Worm (Caenorhabditis elegans) whole organism, L1 larva: ENCODE measurements around the gene Y41D4B.4.

Source experiments
- C34B4.2 ChIP-seq: sonication (generic microtip); optimal IDR thresholded peaks from 2 replicates; lab custom pipeline; 2017; ENCODE audit warnings: mild to moderate bottlenecking, missing genetic modification characterization, missing compliant biosample characterization
- Y116A8C.19 ChIP-seq: sonication (generic microtip); optimal IDR thresholded peaks from 2 replicates; lab custom pipeline; 2016; ENCODE audit warnings: missing compliant biosample characterization, missing genetic modification characterization, borderline replicate concordance
- aha-1 ChIP-seq: fragments of 150-350 bp; optimal IDR thresholded peaks from 2 replicates; lab custom pipeline; 2014; ENCODE audit warnings: missing biosample characterization, missing genetic modification characterization
- alr-1 ChIP-seq: fragments of 200-800 bp; sonication (Bioruptor generic); optimal IDR thresholded peaks from 2 replicates; lab custom pipeline; 2018; ENCODE audit warnings: borderline replicate concordance, mild to moderate bottlenecking, missing genetic modification characterization, missing compliant biosample characterization
- aly-2 ChIP-seq: fragments of 150-350 bp; optimal IDR thresholded peaks from 2 replicates; lab custom pipeline; 2014; ENCODE audit warnings: missing biosample characterization, missing genetic modification characterization
- ama-1 ChIP-seq: fragments of 150-350 bp; optimal IDR thresholded peaks from 2 replicates; lab custom pipeline; 2014
- ceh-63 ChIP-seq: fragments of 200-800 bp; sonication (Bioruptor generic); optimal IDR thresholded peaks from 2 replicates; lab custom pipeline; 2018; ENCODE audit warnings: mild to moderate bottlenecking, missing genetic modification characterization, missing compliant biosample characterization
- ceh-82 ChIP-seq, 3 experiments: fragments of 150-350 bp in 1 of 3; sonication (generic microtip) in 2 of 3; optimal IDR thresholded peaks; 2 replicates each; lab custom pipeline; 2014 to 2017; ENCODE audit warnings: missing biosample characterization in 3 of 3, missing genetic modification characterization in 3 of 3
- ceh-88 ChIP-seq: fragments of 200-800 bp; sonication (Bioruptor generic); IDR thresholded peaks from 2 replicates; pipeline ENCODE4 v1.3.6; 2022; ENCODE audit warnings: missing genetic modification characterization, missing compliant biosample characterization
- ceh-90 ChIP-seq: sonication (generic microtip); optimal IDR thresholded peaks from 2 replicates; lab custom pipeline; 2016; ENCODE audit warnings: missing genetic modification characterization, missing compliant biosample characterization
- dpl-1 ChIP-seq, 3 experiments: fragments of 150-350 bp in 2 of 3; sonication (generic microtip) in 1 of 3; optimal IDR thresholded peaks; 2 replicates each; lab custom pipeline; 2014 to 2017; ENCODE audit warnings: missing biosample characterization in 3 of 3, missing genetic modification characterization in 3 of 3, missing genetic modification reagents in 3 of 3
- dsc-1 ChIP-seq: sonication (generic microtip); optimal IDR thresholded peaks from 2 replicates; lab custom pipeline; 2016; ENCODE audit warnings: mild to moderate bottlenecking, missing genetic modification characterization, missing compliant biosample characterization
- elt-3 ChIP-seq, 6 experiments: fragments of 150-350 bp in 1 of 6; sonication (generic microtip); optimal IDR thresholded peaks; 2 replicates each; lab custom pipeline; 2017 to 2018; ENCODE audit warnings: missing biosample characterization in 6 of 6, missing genetic modification characterization in 6 of 6, inconsistent platforms in 1 of 6
- fkh-4 ChIP-seq: sonication (generic microtip); optimal IDR thresholded peaks from 2 replicates; lab custom pipeline; 2016; ENCODE audit warnings: missing compliant biosample characterization, missing genetic modification characterization, borderline replicate concordance
- fos-1 ChIP-seq: fragments of 150-350 bp; optimal IDR thresholded peaks from 2 replicates; lab custom pipeline; 2014; ENCODE audit warnings: missing biosample characterization, missing genetic modification characterization
- hpl-2 ChIP-seq: fragments of 150-350 bp; optimal IDR thresholded peaks from 2 replicates; lab custom pipeline; 2014; ENCODE audit warnings: missing biosample characterization, missing genetic modification reagents, missing genetic modification characterization
- lin-13 ChIP-seq: fragments of 150-350 bp; optimal IDR thresholded peaks from 2 replicates; lab custom pipeline; 2014; ENCODE audit warnings: missing biosample characterization, missing genetic modification reagents, missing genetic modification characterization
- lin-35 ChIP-seq, 2 experiments: fragments of 150-350 bp; optimal IDR thresholded peaks; 2 replicates each; lab custom pipeline; 2014; ENCODE audit warnings: missing biosample characterization in 2 of 2, missing genetic modification characterization in 2 of 2, missing genetic modification reagents in 2 of 2
- lin-39 ChIP-seq: fragments of 150-350 bp; optimal IDR thresholded peaks from 2 replicates; lab custom pipeline; 2014; ENCODE audit warnings: missing biosample characterization, missing genetic modification reagents, missing genetic modification characterization
- lir-3 ChIP-seq: sonication (generic microtip); optimal IDR thresholded peaks from 2 replicates; lab custom pipeline; 2016; ENCODE audit warnings: mild to moderate bottlenecking, missing genetic modification characterization, moderate library complexity, missing compliant biosample characterization; ENCODE audit not compliant: poor library complexity
- mab-9 ChIP-seq: fragments of 200-800 bp; sonication (Bioruptor generic); IDR thresholded peaks from 2 replicates; pipeline ENCODE4 v1.3.6; 2022; ENCODE audit warnings: missing genetic modification reagents, missing genetic modification characterization, missing compliant biosample characterization
- nhr-12 ChIP-seq: sonication (generic microtip); optimal IDR thresholded peaks from 2 replicates; lab custom pipeline; 2017; ENCODE audit warnings: missing biosample characterization, missing genetic modification characterization
- nhr-20 ChIP-seq: sonication (generic microtip); optimal IDR thresholded peaks from 2 replicates; lab custom pipeline; 2016; ENCODE audit warnings: mild to moderate bottlenecking, missing genetic modification characterization, missing compliant biosample characterization
- nhr-28 ChIP-seq: fragments of 150-350 bp; optimal IDR thresholded peaks from 2 replicates; lab custom pipeline; 2014; ENCODE audit warnings: missing biosample characterization, missing genetic modification characterization
- nhr-47 ChIP-seq: sonication (generic microtip); optimal IDR thresholded peaks from 2 replicates; lab custom pipeline; 2016; ENCODE audit warnings: mild to moderate bottlenecking, missing genetic modification characterization, moderate library complexity, missing compliant biosample characterization
- nhr-71 ChIP-seq: sonication (generic microtip); optimal IDR thresholded peaks from 2 replicates; lab custom pipeline; 2016; ENCODE audit warnings: mild to moderate bottlenecking, missing genetic modification characterization, moderate library complexity, missing compliant biosample characterization
- nhr-76 ChIP-seq: sonication (generic microtip); optimal IDR thresholded peaks from 2 replicates; lab custom pipeline; 2017; ENCODE audit warnings: missing biosample characterization, missing genetic modification characterization
- nhr-84 ChIP-seq: sonication (generic microtip); optimal IDR thresholded peaks from 2 replicates; lab custom pipeline; 2017; ENCODE audit warnings: missing biosample characterization, missing genetic modification characterization
- nhr-85 ChIP-seq: sonication (generic microtip); peaks from one replicate; lab custom pipeline; 2016; ENCODE audit warnings: missing genetic modification characterization, inconsistent platforms, missing compliant biosample characterization
- nhr-90 ChIP-seq: sonication (generic microtip); optimal IDR thresholded peaks from 2 replicates; lab custom pipeline; 2016; ENCODE audit warnings: mild to moderate bottlenecking, missing genetic modification characterization, missing compliant biosample characterization; ENCODE audit not compliant: poor library complexity
- skn-1 ChIP-seq: fragments of 150-350 bp; optimal IDR thresholded peaks from 2 replicates; lab custom pipeline; 2014; ENCODE audit warnings: missing biosample characterization, missing genetic modification characterization
- snu-23 ChIP-seq: sonication (generic microtip); optimal IDR thresholded peaks from 2 replicates; lab custom pipeline; 2016; ENCODE audit warnings: missing genetic modification characterization, missing compliant biosample characterization
- sox-4 ChIP-seq: sonication (generic microtip); optimal IDR thresholded peaks from 2 replicates; lab custom pipeline; 2016; ENCODE audit warnings: missing genetic modification characterization, missing compliant biosample characterization
- sup-37 ChIP-seq: fragments of 200-800 bp; sonication (Bioruptor generic); optimal IDR thresholded peaks from 2 replicates; lab custom pipeline; 2018; ENCODE audit warnings: mild to moderate bottlenecking, missing genetic modification characterization, missing compliant biosample characterization
- unc-30 ChIP-seq: sonication (generic microtip); optimal IDR thresholded peaks from 2 replicates; lab custom pipeline; 2017; ENCODE audit warnings: missing biosample characterization, missing genetic modification characterization
- unc-62 ChIP-seq: fragments of 150-350 bp; optimal IDR thresholded peaks from 2 replicates; lab custom pipeline; 2014; ENCODE audit warnings: missing biosample characterization, missing genetic modification reagents, missing genetic modification characterization
- unc-86 ChIP-seq: sonication (generic microtip); optimal IDR thresholded peaks from 2 replicates; lab custom pipeline; 2016; ENCODE audit warnings: missing genetic modification characterization, missing compliant biosample characterization
- unc-98 ChIP-seq: fragments of 200-800 bp; sonication (Bioruptor generic); IDR thresholded peaks from 2 replicates; pipeline ENCODE4 v1.3.6; 2022; ENCODE audit warnings: missing genetic modification characterization, missing compliant biosample characterization
- vab-15 ChIP-seq: sonication (generic microtip); optimal IDR thresholded peaks from 2 replicates; lab custom pipeline; 2017; ENCODE audit warnings: missing genotype, mild to moderate bottlenecking, missing genetic modification characterization, missing compliant biosample characterization
- xbp-1 ChIP-seq: sonication (generic microtip); optimal IDR thresholded peaks from 2 replicates; lab custom pipeline; 2016; ENCODE audit warnings: missing genetic modification characterization, missing compliant biosample characterization
- zag-1 ChIP-seq: fragments of 150-350 bp; optimal IDR thresholded peaks from 2 replicates; lab custom pipeline; 2014; ENCODE audit warnings: missing biosample characterization, missing genetic modification characterization
- zip-4 ChIP-seq: fragments of 200-800 bp; sonication (Bioruptor generic); optimal IDR thresholded peaks from 2 replicates; lab custom pipeline; 2018; ENCODE audit warnings: mild to moderate bottlenecking, missing genetic modification characterization, moderate library complexity, missing compliant biosample characterization
- ztf-11 ChIP-seq, 2 experiments: sonication (generic microtip); optimal IDR thresholded peaks; 2 replicates each; lab custom pipeline; 2016 to 2017; ENCODE audit warnings: missing genetic modification characterization in 2 of 2, missing biosample characterization in 1 of 2, missing compliant biosample characterization in 1 of 2

The Y41D4B.4 gene

DNA sequence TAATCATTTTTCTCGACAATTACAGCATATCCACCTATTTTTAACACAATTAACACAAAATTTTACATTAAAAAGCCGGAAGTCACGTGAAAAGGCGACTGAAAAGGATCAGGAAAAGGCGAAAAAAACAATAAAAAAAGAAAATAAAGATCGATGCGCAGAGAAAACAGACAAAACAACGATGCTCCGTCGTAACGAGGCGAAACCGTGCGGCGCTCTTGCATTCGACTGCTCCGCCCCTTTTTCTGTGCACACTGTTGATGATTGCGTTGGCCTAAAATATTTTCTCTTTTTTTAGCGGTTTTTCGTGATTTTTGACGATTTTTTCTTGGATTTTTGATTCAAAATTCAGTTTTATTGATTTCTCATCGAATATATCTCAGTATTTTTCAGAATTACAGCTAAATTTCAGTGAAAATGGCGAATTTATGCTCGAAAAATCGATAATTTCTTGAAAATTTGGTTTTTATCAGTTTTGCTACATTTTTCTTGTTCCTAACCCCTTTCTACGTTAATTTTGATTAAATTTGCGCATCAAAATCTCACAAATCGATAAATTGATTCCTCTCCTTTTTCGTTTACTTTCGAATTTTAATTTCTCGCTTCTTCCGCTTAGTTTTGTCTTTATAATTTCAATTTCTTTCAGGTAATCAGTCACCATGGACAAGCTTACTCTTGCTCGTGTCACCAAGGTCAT is 717 bp upstream of the Y41D4B.4 start, which contains the start of gene rps-28 (continued):
- TF ChIP-seq unc-86 (tag; lab: Kevin White, UChicago) = peak; percentile 96
- TF ChIP-seq dsc-1 = peak; percentile 97
- TF ChIP-seq nhr-47 (tag; lab: Kevin White, UChicago) = peak; percentile 98
- TF ChIP-seq ceh-63 (GFP tag; lab: Kevin White, UChicago) = no peak
- peak; percentile 89 to 91 (median 89) for TF ChIP-seq dpl-1 (GFP tag; optimal IDR thresholded peaks at IDR 0.05; lab: Kevin White, UChicago)
- peak; percentile 94 to 95 for TF ChIP-seq lin-35 (GFP tag; optimal IDR thresholded peaks at IDR 0.05; lab: Kevin White, UChicago)
- TF ChIP-seq fkh-4 (tag; lab: Kevin White, UChicago) = peak; percentile 75
- TF ChIP-seq ceh-82 (tag; optimal IDR thresholded peaks at IDR 0.05; lab: Kevin White, UChicago) = peak; percentile 98 to 99 (median 98)
- peak; percentile 98 for TF ChIP-seq skn-1
- TF ChIP-seq nhr-12 (tag; lab: Kevin White, UChicago) = no peak
- TF ChIP-seq aly-2 = peak; percentile 89
- TF ChIP-seq lin-13 (GFP tag; lab: Kevin White, UChicago) = peak; percentile 99
- TF ChIP-seq sox-4 (tag; lab: Kevin White, UChicago) = peak; percentile 83
- peak; percentile 93 for TF ChIP-seq aha-1 (tag; lab: Kevin White, UChicago)
- peak; percentile 94 for TF ChIP-seq fos-1 (tag; lab: Kevin White, UChicago)
- TF ChIP-seq nhr-71 (tag; lab: Kevin White, UChicago) = peak; percentile 98
- peak; percentile 94 for TF ChIP-seq hpl-2 (GFP tag; lab: Kevin White, UChicago)
- TF ChIP-seq Y116A8C.19 (tag; lab: Kevin White, UChicago) = no peak
- peak; percentile 2 for TF ChIP-seq nhr-84 (tag; lab: Kevin White, UChicago)
- TF ChIP-seq unc-98 (GFP tag; lab: Robert Waterston, UW) = peak; percentile 88
- peak; percentile 79 for TF ChIP-seq zag-1 (tag; lab: Kevin White, UChicago)
- peak; percentile 38 for TF ChIP-seq unc-30 (tag; lab: Kevin White, UChicago)
- peak; percentile 83 for TF ChIP-seq mab-9 (GFP tag; lab: Robert Waterston, UW)
- TF ChIP-seq nhr-20 (tag; lab: Kevin White, UChicago) = peak; percentile 98
- peak; percentile 97 for TF ChIP-seq nhr-85 (tag; lab: Kevin White, UChicago)
- peak; percentile 75 to 87 for TF ChIP-seq ztf-11 (tag; optimal IDR thresholded peaks at IDR 0.05; lab: Kevin White, UChicago)
- TF ChIP-seq lir-3 (tag; lab: Kevin White, UChicago) = peak; percentile 90
- TF ChIP-seq ama-1 = peak; percentile 71
- no peak for TF ChIP-seq nhr-28 (tag; lab: Kevin White, UChicago)
- peak; percentile 2 for TF ChIP-seq unc-62 (GFP tag; lab: Kevin White, UChicago)
- TF ChIP-seq sup-37 = peak; percentile 77
- TF ChIP-seq ceh-88 (GFP tag; lab: Robert Waterston, UW) = peak; percentile 88
- peak; percentile 98 for TF ChIP-seq vab-15 (tag; lab: Kevin White, UChicago)

DNA sequence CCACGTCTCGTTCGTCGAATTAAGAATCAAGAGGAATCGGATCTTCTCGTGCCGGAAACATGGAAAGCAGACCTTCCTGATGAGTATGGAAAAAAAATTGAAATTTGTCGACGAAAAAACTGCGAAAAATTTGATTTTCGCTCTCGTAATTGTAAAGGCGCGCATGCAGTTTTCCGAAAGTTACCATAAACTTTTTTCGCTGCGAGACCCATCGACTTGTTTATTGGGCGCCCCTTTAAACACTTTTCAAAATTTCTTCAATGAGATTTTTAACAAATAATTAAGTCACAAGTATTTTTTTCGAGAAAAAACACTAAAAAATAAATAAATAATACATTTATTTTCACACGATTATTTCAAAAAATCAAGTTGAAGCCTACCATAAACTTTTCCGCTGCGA is 825 bp downstream of the Y41D4B.4 start:
- TF ChIP-seq fos-1 (tag; lab: Kevin White, UChicago) = no peak
- no peak for TF ChIP-seq nhr-76
- no peak for TF ChIP-seq alr-1
- TF ChIP-seq ceh-63 (GFP tag; lab: Kevin White, UChicago) = no peak
- TF ChIP-seq C34B4.2 (tag; lab: Kevin White, UChicago) = no peak
- TF ChIP-seq elt-3 (tag; optimal IDR thresholded peaks at IDR 0.05; lab: Kevin White, UChicago) = no peak
- no peak for TF ChIP-seq snu-23 (GFP tag; lab: Kevin White, UChicago)
- no peak for TF ChIP-seq vab-15 (tag; lab: Kevin White, UChicago)
- TF ChIP-seq nhr-12 (tag; lab: Kevin White, UChicago) = no peak
- no peak for TF ChIP-seq ceh-90 (tag; lab: Kevin White, UChicago)
- no peak for TF ChIP-seq lin-39 (tag; lab: Kevin White, UChicago)
- TF ChIP-seq hpl-2 (GFP tag; lab: Kevin White, UChicago) = no peak
- no peak for TF ChIP-seq nhr-90 (tag; lab: Kevin White, UChicago)
- TF ChIP-seq xbp-1 (tag; lab: Kevin White, UChicago) = no peak
- no peak for TF ChIP-seq aly-2
- TF ChIP-seq zip-4 (GFP tag; lab: Kevin White, UChicago) = no peak
- TF ChIP-seq nhr-85 (tag; lab: Kevin White, UChicago) = no peak
- no peak for TF ChIP-seq ama-1
- TF ChIP-seq nhr-47 (tag; lab: Kevin White, UChicago) = no peak
